Worm (Caenorhabditis elegans) whole organism, L2 larva: ENCODE data around the gene ttb-1.
A peak's percentile ranks its signal among the peaks of the same experiment; 100 is the strongest.

Source experiments
- C34F6.9 ChIP-seq: fragments of 150-350 bp; optimal IDR thresholded peaks from 2 replicates; lab custom pipeline; 2014; ENCODE audit warnings: missing biosample characterization, missing genetic modification characterization
- F13H6.1 ChIP-seq: sonication (generic microtip); optimal IDR thresholded peaks from 2 replicates; lab custom pipeline; 2016; ENCODE audit warnings: missing genetic modification characterization, missing compliant biosample characterization
- R02D3.7 ChIP-seq: fragments of 150-350 bp; optimal IDR thresholded peaks from 2 replicates; lab custom pipeline; 2014; ENCODE audit warnings: missing biosample characterization, missing genetic modification characterization
- Y55F3AM.14 ChIP-seq: fragments of 200-800 bp; sonication (Bioruptor generic); optimal IDR thresholded peaks from 2 replicates; lab custom pipeline; 2018; ENCODE audit warnings: mild to moderate bottlenecking, missing genetic modification characterization, missing compliant biosample characterization
- ZK546.5 ChIP-seq: sonication (generic microtip); optimal IDR thresholded peaks from 2 replicates; lab custom pipeline; 2017; ENCODE audit warnings: missing biosample characterization, missing genetic modification characterization
- ama-1 ChIP-seq: fragments of 150-350 bp; optimal IDR thresholded peaks from 2 replicates; lab custom pipeline; 2018; ENCODE audit warnings: inconsistent platforms
- blmp-1 ChIP-seq: sonication (generic microtip); optimal IDR thresholded peaks from 2 replicates; lab custom pipeline; 2017; ENCODE audit warnings: missing genetic modification characterization, mild to moderate bottlenecking, missing compliant biosample characterization, antibody characterized with exemption, moderate library complexity; ENCODE audit not compliant: insufficient read depth
- ceh-16 ChIP-seq: fragments of 150-350 bp; optimal IDR thresholded peaks from 2 replicates; lab custom pipeline; 2014; ENCODE audit warnings: missing biosample characterization, missing genetic modification characterization
- ceh-82 ChIP-seq: fragments of 150-350 bp; optimal IDR thresholded peaks from 2 replicates; lab custom pipeline; 2014; ENCODE audit warnings: missing biosample characterization, missing genetic modification characterization
- dmd-4 ChIP-seq: sonication (generic microtip); optimal IDR thresholded peaks from 2 replicates; lab custom pipeline; 2017; ENCODE audit warnings: missing biosample characterization, missing genetic modification characterization
- elt-1 ChIP-seq: fragments of 150-350 bp; optimal IDR thresholded peaks from 2 replicates; lab custom pipeline; 2014; ENCODE audit warnings: missing biosample characterization, missing genetic modification characterization
- fos-1 ChIP-seq: fragments of 150-350 bp; optimal IDR thresholded peaks from 2 replicates; lab custom pipeline; 2014; ENCODE audit warnings: missing biosample characterization, missing genetic modification characterization
- gmeb-1 ChIP-seq: fragments of 150-350 bp; optimal IDR thresholded peaks from 2 replicates; lab custom pipeline; 2014; ENCODE audit warnings: missing biosample characterization, missing genetic modification characterization
- lin-11 ChIP-seq: fragments of 150-350 bp; sonication (generic microtip); optimal IDR thresholded peaks from 2 replicates; lab custom pipeline; 2014; ENCODE audit warnings: missing biosample characterization, missing genetic modification characterization, inconsistent platforms, mixed read lengths
- lin-13 ChIP-seq: fragments of 150-350 bp; optimal IDR thresholded peaks from 2 replicates; lab custom pipeline; 2014; ENCODE audit warnings: missing biosample characterization, missing genetic modification reagents, missing genetic modification characterization
- lin-39 ChIP-seq: fragments of 150-350 bp; optimal IDR thresholded peaks from 2 replicates; lab custom pipeline; 2014; ENCODE audit warnings: missing biosample characterization, missing genetic modification reagents, missing genetic modification characterization
- lsy-2 ChIP-seq, 2 experiments: fragments of 150-350 bp in 1 of 2; sonication (generic microtip) in 1 of 2; optimal IDR thresholded peaks; 2 replicates each; lab custom pipeline; 2014 to 2017; ENCODE audit warnings: missing biosample characterization in 2 of 2, missing genetic modification characterization in 2 of 2
- mab-5 ChIP-seq: fragments of 150-350 bp; optimal IDR thresholded peaks from 2 replicates; lab custom pipeline; 2014; ENCODE audit warnings: missing biosample characterization, missing genetic modification characterization
- mbf-1 ChIP-seq: sonication (generic microtip); optimal IDR thresholded peaks from 2 replicates; lab custom pipeline; 2017; ENCODE audit warnings: missing biosample characterization, missing genetic modification characterization
- nhr-11 ChIP-seq: fragments of 150-350 bp; optimal IDR thresholded peaks from 2 replicates; lab custom pipeline; 2014; ENCODE audit warnings: missing biosample characterization, missing genetic modification characterization
- nhr-12 ChIP-seq: fragments of 150-350 bp; optimal IDR thresholded peaks from 2 replicates; lab custom pipeline; 2014; ENCODE audit warnings: missing biosample characterization, missing genetic modification characterization
- nhr-129 ChIP-seq: fragments of 150-350 bp; optimal IDR thresholded peaks from 2 replicates; lab custom pipeline; 2014; ENCODE audit warnings: missing biosample characterization, missing genetic modification characterization
- nhr-21 ChIP-seq: fragments of 150-350 bp; optimal IDR thresholded peaks from 2 replicates; lab custom pipeline; 2014; ENCODE audit warnings: missing biosample characterization, missing genetic modification characterization
- nhr-23 ChIP-seq: fragments of 150-350 bp; optimal IDR thresholded peaks from 2 replicates; lab custom pipeline; 2014; ENCODE audit warnings: missing biosample characterization, missing genetic modification reagents, missing genetic modification characterization
- nhr-237 ChIP-seq: fragments of 150-350 bp; optimal IDR thresholded peaks from 2 replicates; lab custom pipeline; 2014; ENCODE audit warnings: missing biosample characterization, missing genetic modification characterization
- nhr-25 ChIP-seq: fragments of 150-350 bp; sonication (generic microtip); optimal IDR thresholded peaks from 3 replicates; lab custom pipeline; 2014; ENCODE audit warnings: missing biosample characterization, missing genetic modification characterization
- peb-1 ChIP-seq: fragments of 150-350 bp; optimal IDR thresholded peaks from 2 replicates; lab custom pipeline; 2014; ENCODE audit warnings: missing biosample characterization, missing genetic modification characterization
- sem-4 ChIP-seq: fragments of 150-350 bp; optimal IDR thresholded peaks from 2 replicates; lab custom pipeline; 2014; ENCODE audit warnings: missing biosample characterization, missing genetic modification reagents, missing genetic modification characterization
- skn-1 ChIP-seq: sonication (generic microtip); optimal IDR thresholded peaks from 2 replicates; lab custom pipeline; 2017; ENCODE audit warnings: missing biosample characterization, missing genetic modification characterization
- sma-3 ChIP-seq: sonication (generic microtip); optimal IDR thresholded peaks from 2 replicates; lab custom pipeline; 2016; ENCODE audit warnings: missing genetic modification reagents, missing genetic modification characterization, missing compliant biosample characterization
- sma-9 ChIP-seq, 2 experiments: fragments of 150-350 bp in 1 of 2; sonication (generic microtip) in 1 of 2; optimal IDR thresholded peaks; 2 replicates each; lab custom pipeline; 2014 to 2016; ENCODE audit warnings: missing genetic modification characterization in 2 of 2, mild to moderate bottlenecking in 1 of 2, missing biosample characterization in 1 of 2, missing compliant biosample characterization in 1 of 2, missing genetic modification reagents in 1 of 2, moderate library complexity in 1 of 2
- snpc-4 ChIP-seq: fragments of 150-350 bp; optimal IDR thresholded peaks from 2 replicates; lab custom pipeline; 2014; ENCODE audit warnings: missing biosample characterization, missing genetic modification characterization
- unc-39 ChIP-seq: fragments of 150-350 bp; optimal IDR thresholded peaks from 2 replicates; lab custom pipeline; 2014; ENCODE audit warnings: missing biosample characterization, missing genetic modification characterization
- unc-55 ChIP-seq: fragments of 150-350 bp; sonication (generic microtip); optimal IDR thresholded peaks from 3 replicates; lab custom pipeline; 2014; ENCODE audit warnings: missing biosample characterization, missing genetic modification reagents, missing genetic modification characterization
- unc-62 ChIP-seq: fragments of 150-350 bp; optimal IDR thresholded peaks from 2 replicates; lab custom pipeline; 2014; ENCODE audit warnings: missing biosample characterization, missing genetic modification reagents, missing genetic modification characterization
- zag-1 ChIP-seq: fragments of 150-350 bp; optimal IDR thresholded peaks from 2 replicates; lab custom pipeline; 2014; ENCODE audit warnings: missing biosample characterization, missing genetic modification characterization
- ztf-1 ChIP-seq: fragments of 200-800 bp; sonication (Bioruptor generic); conservative IDR thresholded peaks from 2 replicates; pipeline ENCODE4 v1.3.6; 2022; ENCODE audit warnings: missing genetic modification characterization, missing compliant biosample characterization

Gene ttb-1

ce11 chrV:127882-128281 is 28.7 kb upstream of the ttb-1 start, which contains the start of the genes W03F9.2 and sftb-2:
TSS of gene W03F9.2 (minus strand) at chrV:128034.
TSS of gene sftb-2 (plus strand) at chrV:128237.
- TF ChIP-seq sma-9 (GFP tag; optimal IDR thresholded peaks at IDR 0.05; lab: Kevin White, UChicago) (no peak), sma-9 (tag; optimal IDR thresholded peaks at IDR 0.05; lab: Kevin White, UChicago) (no peak), nhr-25 (no peak), sem-4 (no peak), lin-39 (tag; lab: Kevin White, UChicago) (no peak), gmeb-1 (tag; lab: Kevin White, UChicago) (peak; percentile 66), R02D3.7 (tag; lab: Kevin White, UChicago) (no peak), mbf-1 (no peak), ztf-1 (no peak), lsy-2 (tag; optimal IDR thresholded peaks at IDR 0.05; lab: Kevin White, UChicago) (peak; percentile 15 to 66), skn-1 (tag; lab: Kevin White, UChicago) (no peak), lin-13 (peak; percentile 7), elt-1 (tag; lab: Kevin White, UChicago) (no peak), nhr-129 (no peak), unc-55 (GFP tag; lab: Kevin White, UChicago) (peak; percentile 71), C34F6.9 (tag; lab: Kevin White, UChicago) (peak; percentile 68), ceh-16 (tag; lab: Kevin White, UChicago) (no peak), nhr-23 (tag; lab: Kevin White, UChicago) (no peak), ceh-82 (tag; lab: Kevin White, UChicago) (no peak), F13H6.1 (tag; lab: Kevin White, UChicago) (peak; percentile 0)

- TF ChIP-seq peb-1 (tag; lab: Kevin White, UChicago) (no peak), nhr-21 (tag; lab: Kevin White, UChicago) (no peak), nhr-129 (no peak), nhr-237 (tag; lab: Kevin White, UChicago) (no peak), nhr-23 (tag; lab: Kevin White, UChicago) (no peak), ceh-16 (tag; lab: Kevin White, UChicago) (no peak), nhr-12 (no peak), nhr-11 (tag; lab: Kevin White, UChicago) (no peak), dmd-4 (tag; lab: Kevin White, UChicago) (no peak), blmp-1 (no peak), unc-39 (tag; lab: Kevin White, UChicago) (no peak), C34F6.9 (tag; lab: Kevin White, UChicago) (no peak), ama-1 (no peak), ZK546.5 (tag; lab: Kevin White, UChicago) (no peak), lin-11 (no peak), fos-1 (tag; lab: Kevin White, UChicago) (no peak), F13H6.1 (tag; lab: Kevin White, UChicago) (no peak), unc-62 (GFP tag; lab: Kevin White, UChicago) (no peak), Y55F3AM.14 (GFP tag; lab: Kevin White, UChicago) (no peak)
Observed at ce11 chrV:130186-130585, 26.4 kb upstream of the ttb-1 start.

- no peak for TF ChIP-seq ceh-82 (tag; lab: Kevin White, UChicago)
- TF ChIP-seq C34F6.9 (tag; lab: Kevin White, UChicago): no peak
- TF ChIP-seq Y55F3AM.14 (GFP tag; lab: Kevin White, UChicago): no peak
- no peak for TF ChIP-seq sem-4
- no peak for TF ChIP-seq peb-1 (tag; lab: Kevin White, UChicago)
- TF ChIP-seq zag-1 (tag; lab: Kevin White, UChicago): no peak
- TF ChIP-seq sma-3 (GFP tag; lab: Kevin White, UChicago): no peak
- no peak for TF ChIP-seq nhr-25
- TF ChIP-seq dmd-4 (tag; lab: Kevin White, UChicago): no peak
- TF ChIP-seq ceh-16 (tag; lab: Kevin White, UChicago): no peak
- TF ChIP-seq blmp-1: no peak
Observed at ce11 chrV:137667-138066, 19.0 kb upstream of the ttb-1 start.

- TF ChIP-seq blmp-1 (no peak), peb-1 (tag; lab: Kevin White, UChicago) (no peak), snpc-4 (tag; lab: Kevin White, UChicago) (no peak), unc-62 (GFP tag; lab: Kevin White, UChicago) (no peak), nhr-12 (no peak), ama-1 (no peak), mab-5 (no peak), ztf-1 (no peak)
Observed at ce11 chrV:138592-138991, 18.0 kb upstream of the ttb-1 start, which contains the start of gene W03F9.9. TSS of gene W03F9.9 (plus strand) at chrV:138892.
